Fruit fly (Drosophila melanogaster): Measurements from ENCODE around the gene CG43293.
A peak's percentile ranks its signal among the peaks of the same experiment; 100 is the strongest.

CG43293 gene

dm6 chr3L:6216787-6217078, 31.7 kb downstream of the CG43293 start:
- TF ChIP-seq tj (GFP tag; optimal IDR thresholded peaks at IDR 0.05) (peak; percentile 96), CG5204 (GFP tag; optimal IDR thresholded peaks at IDR 0.05) (no peak), pad (GFP tag; optimal IDR thresholded peaks at IDR 0.05) (peak; percentile 88), CG12768 (GFP tag; optimal IDR thresholded peaks at IDR 0.05) (no peak), kay (GFP tag; ENCODE audit: borderline replicate concordance) (no peak)

- TF ChIP-seq kay (GFP tag; ENCODE audit: borderline replicate concordance) (no peak), pad (GFP tag; optimal IDR thresholded peaks at IDR 0.05) (no peak), cic (GFP tag; optimal IDR thresholded peaks at IDR 0.05) (no peak), tj (GFP tag; optimal IDR thresholded peaks at IDR 0.05) (no peak), Hr96 (GFP tag; optimal IDR thresholded peaks at IDR 0.05) (no peak), ovo (GFP tag; optimal IDR thresholded peaks at IDR 0.05) (no peak), CG7045 (GFP tag; optimal IDR thresholded peaks at IDR 0.05) (no peak), Clk (GFP tag; optimal IDR thresholded peaks at IDR 0.05) (no peak)
Measured at dm6 chr3L:6217212-6217611, 32.2 kb downstream of the CG43293 start.

dm6 chr3L:6217806-6218205, 32.8 kb downstream of the CG43293 start, which contains the start of gene LanA:
Gene LanA, minus strand, starts transcription at chr3L:6218022.
- TF ChIP-seq CG1620 (GFP tag; optimal IDR thresholded peaks at IDR 0.05) (no peak), tj (GFP tag; optimal IDR thresholded peaks at IDR 0.05) (peak; percentile 33)

- TF ChIP-seq toe (GFP tag; optimal IDR thresholded peaks at IDR 0.05), result no peak
- TF ChIP-seq CG5204 (GFP tag; optimal IDR thresholded peaks at IDR 0.05), result no peak
- TF ChIP-seq Hr96 (GFP tag; optimal IDR thresholded peaks at IDR 0.05), result no peak
- TF ChIP-seq CG1620 (GFP tag; optimal IDR thresholded peaks at IDR 0.05), result no peak
- peak; percentile 86 for TF ChIP-seq kay (GFP tag; ENCODE audit: borderline replicate concordance)
- TF ChIP-seq CG7045 (GFP tag; optimal IDR thresholded peaks at IDR 0.05), result no peak
- TF ChIP-seq tj (GFP tag; optimal IDR thresholded peaks at IDR 0.05), result no peak
- no peak for TF ChIP-seq CG14711 (tag; optimal IDR thresholded peaks at IDR 0.05)
Measured at dm6 chr3L:6218517-6219155, 33.6 kb downstream of the CG43293 start.

dm6 chr3L:6220187-6220586, 35.2 kb downstream of the CG43293 start, which contains the start of gene CG33946:
Gene CG33946, plus strand, starts transcription at chr3L:6220578.
- TF ChIP-seq CG14711 (tag; optimal IDR thresholded peaks at IDR 0.05), result no peak
- TF ChIP-seq bab1 (GFP tag; optimal IDR thresholded peaks at IDR 0.05), result peak; percentile 5
- TF ChIP-seq CG1620 (GFP tag; optimal IDR thresholded peaks at IDR 0.05), result peak; percentile 0
- TF ChIP-seq CG7045 (GFP tag; optimal IDR thresholded peaks at IDR 0.05), result no peak
- TF ChIP-seq kay (GFP tag; ENCODE audit: borderline replicate concordance), result no peak
- no peak for TF ChIP-seq Hr96 (GFP tag; optimal IDR thresholded peaks at IDR 0.05)
- no peak for TF ChIP-seq Mnt (GFP tag; optimal IDR thresholded peaks at IDR 0.05)
- no peak for TF ChIP-seq cnc (optimal IDR thresholded peaks at IDR 0.05)
- no peak for TF ChIP-seq CG7101 (tag; optimal IDR thresholded peaks at IDR 0.05)
- no peak for TF ChIP-seq CG33017 (tag; optimal IDR thresholded peaks at IDR 0.05)
- TF ChIP-seq pad (GFP tag; optimal IDR thresholded peaks at IDR 0.05), result no peak
- no peak for TF ChIP-seq ovo (GFP tag; optimal IDR thresholded peaks at IDR 0.05)
- TF ChIP-seq toe (GFP tag; optimal IDR thresholded peaks at IDR 0.05), result no peak
- no peak for TF ChIP-seq CG12768 (GFP tag; optimal IDR thresholded peaks at IDR 0.05)
- peak; percentile 87 for TF ChIP-seq tj (GFP tag; optimal IDR thresholded peaks at IDR 0.05)
- no peak for TF ChIP-seq CG11617 (GFP tag; optimal IDR thresholded peaks at IDR 0.05)

dm6 chr3L:6232261-6232660, 47.3 kb downstream of the CG43293 start, which contains the start of gene CG13299:
Gene CG13299, minus strand, starts transcription at chr3L:6232361.
- TF ChIP-seq CG12768 (GFP tag; optimal IDR thresholded peaks at IDR 0.05) (no peak), bab1 (GFP tag; optimal IDR thresholded peaks at IDR 0.05) (no peak), Hr96 (GFP tag; optimal IDR thresholded peaks at IDR 0.05) (no peak), Crg-1 (GFP tag; optimal IDR thresholded peaks at IDR 0.05) (no peak)

- TF ChIP-seq cnc (optimal IDR thresholded peaks at IDR 0.05), result no peak
- no peak for TF ChIP-seq tj (GFP tag; optimal IDR thresholded peaks at IDR 0.05)
- TF ChIP-seq Clk (GFP tag; optimal IDR thresholded peaks at IDR 0.05), result no peak
- no peak for TF ChIP-seq toe (GFP tag; optimal IDR thresholded peaks at IDR 0.05)
- no peak for TF ChIP-seq CG14711 (tag; optimal IDR thresholded peaks at IDR 0.05)
- TF ChIP-seq ovo (GFP tag; optimal IDR thresholded peaks at IDR 0.05), result no peak
Measured at dm6 chr3L:6233281-6233680, 48.3 kb downstream of the CG43293 start, which contains the start of gene BG642312. Gene BG642312, minus strand, starts transcription at chr3L:6233381.

dm6 chr3L:6234035-6234434, 49.0 kb downstream of the CG43293 start, which contains the start of gene CG42714:
Gene CG42714, minus strand, starts transcription at chr3L:6234056.
- TF ChIP-seq CG7101 (tag; optimal IDR thresholded peaks at IDR 0.05) (no peak), Mnt (GFP tag; optimal IDR thresholded peaks at IDR 0.05) (no peak), CG14711 (tag; optimal IDR thresholded peaks at IDR 0.05) (no peak), CG33017 (tag; optimal IDR thresholded peaks at IDR 0.05) (no peak), CG12768 (GFP tag; optimal IDR thresholded peaks at IDR 0.05) (no peak), kay (GFP tag; ENCODE audit: borderline replicate concordance) (no peak), pad (GFP tag; optimal IDR thresholded peaks at IDR 0.05) (no peak), Crg-1 (GFP tag; optimal IDR thresholded peaks at IDR 0.05) (no peak), Clk (GFP tag; optimal IDR thresholded peaks at IDR 0.05) (no peak), CG11617 (GFP tag; optimal IDR thresholded peaks at IDR 0.05) (no peak), cnc (optimal IDR thresholded peaks at IDR 0.05) (no peak), tj (GFP tag; optimal IDR thresholded peaks at IDR 0.05) (no peak), toe (GFP tag; optimal IDR thresholded peaks at IDR 0.05) (no peak), CG7045 (GFP tag; optimal IDR thresholded peaks at IDR 0.05) (no peak), CG1620 (GFP tag; optimal IDR thresholded peaks at IDR 0.05) (no peak)

All from whole organism, adult.